Worm (Caenorhabditis elegans): ENCODE measurements around the gene DH11.2.

The DH11.2 gene

ce11 chrII:8001428-8001827 lies 11.2 kb upstream of the DH11.2 start:
- TF ChIP-seq zip-8 (tag; optimal IDR thresholded peaks at IDR 0.05) = no peak
- TF ChIP-seq nhr-12 (tag; optimal IDR thresholded peaks at IDR 0.05) = no peak

ce11 chrII:8004157-8004556 lies 8.5 kb upstream of the DH11.2 start, which contains the start of gene pgp-11:
pgp-11 (minus strand) TSS chrII:8004257.
- TF ChIP-seq nhr-28 (tag; optimal IDR thresholded peaks at IDR 0.05) (no peak), mep-1 (tag; optimal IDR thresholded peaks at IDR 0.05) (no peak), bed-3 (GFP tag; optimal IDR thresholded peaks at IDR 0.05) (no peak), nhr-12 (tag; optimal IDR thresholded peaks at IDR 0.05) (no peak), unc-120 (tag; optimal IDR thresholded peaks at IDR 0.05; ENCODE audit: poor library complexity, severe bottlenecking) (no peak), ham-2 (GFP tag; optimal IDR thresholded peaks at IDR 0.05) (no peak), unc-39 (tag; optimal IDR thresholded peaks at IDR 0.05) (no peak), lin-13 (tag; optimal IDR thresholded peaks at IDR 0.05) (no peak), hlh-1 (tag; optimal IDR thresholded peaks at IDR 0.05) (no peak), mab-5 (tag; optimal IDR thresholded peaks at IDR 0.05) (no peak), drap-1 (GFP tag; optimal IDR thresholded peaks at IDR 0.05) (no peak), elt-3 (tag; optimal IDR thresholded peaks at IDR 0.05) (no peak)

DNA sequence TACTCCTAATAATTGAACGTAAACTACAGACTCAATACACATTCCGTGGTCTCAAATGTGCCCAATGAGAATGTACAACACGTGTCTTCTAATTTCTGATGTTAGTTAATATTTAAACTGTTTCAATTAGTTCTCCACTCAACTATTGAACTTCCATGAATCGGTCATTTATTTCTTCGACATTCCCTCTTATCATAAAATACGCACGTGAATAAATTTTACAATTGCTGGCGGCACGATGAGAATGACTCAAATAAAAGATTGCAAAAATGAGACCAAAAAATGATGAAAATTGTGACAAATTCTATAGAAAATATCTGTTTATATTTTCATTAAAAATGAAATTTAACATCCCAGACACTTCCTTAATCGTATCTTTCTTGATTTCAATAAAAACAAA lies 7.9 kb upstream of the DH11.2 start:
- TF ChIP-seq bed-3 (GFP tag; optimal IDR thresholded peaks at IDR 0.05) (no peak), ceh-83 (GFP tag; optimal IDR thresholded peaks at IDR 0.05) (no peak), lsy-2 (tag; optimal IDR thresholded peaks at IDR 0.05) (no peak), blmp-1 (tag; optimal IDR thresholded peaks at IDR 0.05) (no peak), elt-1 (tag; optimal IDR thresholded peaks at IDR 0.05; ENCODE audit: borderline replicate concordance, insufficient read depth) (no peak), pha-4 (tag; optimal IDR thresholded peaks at IDR 0.05) (no peak), M03D4.4 (tag; optimal IDR thresholded peaks at IDR 0.05) (no peak), ceh-39 (tag; optimal IDR thresholded peaks at IDR 0.05) (no peak), mls-2 (tag; optimal IDR thresholded peaks at IDR 0.05) (no peak), unc-62 (GFP tag; optimal IDR thresholded peaks at IDR 0.05) (no peak), ces-1 (GFP tag; optimal IDR thresholded peaks at IDR 0.05) (no peak), mep-1 (tag; optimal IDR thresholded peaks at IDR 0.05) (no peak), drap-1 (GFP tag; optimal IDR thresholded peaks at IDR 0.05) (no peak), nhr-237 (tag; optimal IDR thresholded peaks at IDR 0.05) (no peak), mab-5 (tag; optimal IDR thresholded peaks at IDR 0.05) (no peak)

DNA sequence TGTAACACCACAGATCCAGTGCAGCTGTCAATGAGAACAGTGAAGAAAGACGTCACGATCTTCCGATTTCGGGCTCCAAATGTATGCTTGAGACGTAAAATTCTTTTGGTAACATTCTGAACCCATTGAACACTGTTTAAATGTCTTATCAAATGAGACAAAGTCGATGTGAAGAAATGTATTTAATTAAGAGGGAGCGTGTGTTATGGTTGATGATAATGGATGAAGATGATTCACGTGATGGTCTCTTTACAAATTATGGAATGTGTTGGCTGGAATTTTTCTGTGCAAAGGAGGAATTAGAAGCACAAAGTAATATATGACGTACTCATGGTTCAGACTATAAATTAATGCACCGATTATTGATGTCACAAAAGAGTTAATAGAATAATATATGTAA lies 5.7 kb upstream of the DH11.2 start:
- TF ChIP-seq ceh-39 (tag; optimal IDR thresholded peaks at IDR 0.05) (no peak), flh-1 (GFP tag; optimal IDR thresholded peaks at IDR 0.05) (no peak), lsy-2 (tag; optimal IDR thresholded peaks at IDR 0.05) (no peak), ceh-83 (GFP tag; optimal IDR thresholded peaks at IDR 0.05) (no peak), ztf-11 (tag; optimal IDR thresholded peaks at IDR 0.05) (no peak), bed-3 (GFP tag; optimal IDR thresholded peaks at IDR 0.05) (no peak), nhr-2 (tag; optimal IDR thresholded peaks at IDR 0.05) (no peak), mab-5 (tag; optimal IDR thresholded peaks at IDR 0.05) (no peak), pha-4 (tag; optimal IDR thresholded peaks at IDR 0.05) (no peak), ceh-43 (GFP tag; optimal IDR thresholded peaks at IDR 0.05) (no peak), nhr-12 (tag; optimal IDR thresholded peaks at IDR 0.05) (no peak), elt-1 (tag; optimal IDR thresholded peaks at IDR 0.05; ENCODE audit: borderline replicate concordance, insufficient read depth) (no peak), blmp-1 (tag; optimal IDR thresholded peaks at IDR 0.05) (no peak)

- no peak for TF ChIP-seq ceh-43 (GFP tag; optimal IDR thresholded peaks at IDR 0.05)
- TF ChIP-seq sptf-1 (tag; optimal IDR thresholded peaks at IDR 0.05) = no peak
- TF ChIP-seq cnd-1 (tag; optimal IDR thresholded peaks at IDR 0.05) = no peak
- TF ChIP-seq nhr-12 (tag; optimal IDR thresholded peaks at IDR 0.05) = no peak
- TF ChIP-seq mab-5 (tag; optimal IDR thresholded peaks at IDR 0.05) = no peak
- no peak for TF ChIP-seq nhr-28 (tag; optimal IDR thresholded peaks at IDR 0.05)
- no peak for TF ChIP-seq drap-1 (GFP tag; optimal IDR thresholded peaks at IDR 0.05)
- TF ChIP-seq blmp-1 (tag; optimal IDR thresholded peaks at IDR 0.05) = no peak
- no peak for TF ChIP-seq ztf-11 (tag; optimal IDR thresholded peaks at IDR 0.05)
- no peak for TF ChIP-seq lsy-2 (tag; optimal IDR thresholded peaks at IDR 0.05)
- TF ChIP-seq unc-120 (tag; optimal IDR thresholded peaks at IDR 0.05; ENCODE audit: poor library complexity, severe bottlenecking) = no peak
- TF ChIP-seq mls-2 (tag; optimal IDR thresholded peaks at IDR 0.05) = no peak
- TF ChIP-seq lin-13 (tag; optimal IDR thresholded peaks at IDR 0.05) = no peak
- no peak for TF ChIP-seq mep-1 (tag; optimal IDR thresholded peaks at IDR 0.05)
- no peak for TF ChIP-seq hlh-1 (tag; optimal IDR thresholded peaks at IDR 0.05)
- no peak for TF ChIP-seq ceh-83 (GFP tag; optimal IDR thresholded peaks at IDR 0.05)
- no peak for TF ChIP-seq ham-2 (GFP tag; optimal IDR thresholded peaks at IDR 0.05)
- TF ChIP-seq nhr-76 (tag; optimal IDR thresholded peaks at IDR 0.05) = no peak
- TF ChIP-seq lin-32 (GFP tag; optimal IDR thresholded peaks at IDR 0.05) = no peak
Measured at ce11 chrII:8008334-8008733, 4.3 kb upstream of the DH11.2 start, which contains the start of gene glna-2. glna-2 (plus strand) TSS chrII:8008634.
